Comparison of ENCODE assay signal across 7 worm cellular contexts in genomic region chrIV:2666127-2666526, ce11.
TF ChIP-seq lines count a peak whose summit lies in the region.

No protein-coding gene starts in this region.

TF ChIP-seq in whole organism, L1 larva, 84 proteins besides CTCF, POLR2A, EP300 and RAD21 (continues in another document):
- TF ChIP-seq lin-14 (GFP tag; optimal IDR thresholded peaks at IDR 0.05; lab: Kevin White, UChicago) (peak; percentile 36), ets-5 (GFP tag; IDR thresholded peaks at IDR 0.05; lab: Robert Waterston, UW) (no peak), sptf-1 (tag; optimal IDR thresholded peaks at IDR 0.05; lab: Kevin White, UChicago) (no peak), efl-1 (optimal IDR thresholded peaks at IDR 0.05; lab: Kevin White, UChicago) (peak; percentile 8 to 38), efl-1 (GFP tag; optimal IDR thresholded peaks at IDR 0.05 in 1 of 2; lab: Kevin White, UChicago) (peak; percentile 50 to 94), pag-3 (tag; optimal IDR thresholded peaks at IDR 0.05; lab: Kevin White, UChicago; ENCODE audit: borderline replicate concordance, insufficient read depth) (peak; percentile 72), sup-37 (GFP tag; optimal IDR thresholded peaks at IDR 0.05; lab: Kevin White, UChicago) (no peak), ama-1 (optimal IDR thresholded peaks at IDR 0.05; lab: Kevin White, UChicago) (no peak), unc-86 (tag; optimal IDR thresholded peaks at IDR 0.05; lab: Kevin White, UChicago) (no peak), Y116A8C.19 (tag; optimal IDR thresholded peaks at IDR 0.05; lab: Kevin White, UChicago; ENCODE audit: borderline replicate concordance) (no peak), snu-23 (GFP tag; optimal IDR thresholded peaks at IDR 0.05; lab: Kevin White, UChicago) (no peak), nhr-85 (tag; lab: Kevin White, UChicago) (peak; percentile 53), elt-2 (tag; optimal IDR thresholded peaks at IDR 0.05; lab: Kevin White, UChicago) (no peak)

TF ChIP-seq in whole organism, L2 larva, 48 proteins besides CTCF, POLR2A, EP300 and RAD21:
- TF ChIP-seq nhr-12 (tag; optimal IDR thresholded peaks at IDR 0.05; lab: Kevin White, UChicago): no peak
- TF ChIP-seq lsy-2 (tag; optimal IDR thresholded peaks at IDR 0.05; lab: Kevin White, UChicago): no peak
- no peak for TF ChIP-seq nhr-21 (tag; optimal IDR thresholded peaks at IDR 0.05; lab: Kevin White, UChicago)
- no peak for TF ChIP-seq nhr-6 (tag; optimal IDR thresholded peaks at IDR 0.05; lab: Kevin White, UChicago)
- TF ChIP-seq ceh-16 (tag; optimal IDR thresholded peaks at IDR 0.05; lab: Kevin White, UChicago): no peak
- TF ChIP-seq unc-55 (GFP tag; optimal IDR thresholded peaks at IDR 0.05; lab: Kevin White, UChicago): peak; percentile 40
- TF ChIP-seq lin-39 (tag; optimal IDR thresholded peaks at IDR 0.05; lab: Kevin White, UChicago): no peak
- peak; percentile 13 for TF ChIP-seq gmeb-1 (tag; optimal IDR thresholded peaks at IDR 0.05; lab: Kevin White, UChicago)
- no peak for TF ChIP-seq nhr-25 (tag; optimal IDR thresholded peaks at IDR 0.05; lab: Kevin White, UChicago)
- no peak for TF ChIP-seq mdl-1 (tag; optimal IDR thresholded peaks at IDR 0.05; lab: Kevin White, UChicago)
- TF ChIP-seq nhr-77 (tag; optimal IDR thresholded peaks at IDR 0.05; lab: Kevin White, UChicago): no peak
- TF ChIP-seq nhr-129 (tag; optimal IDR thresholded peaks at IDR 0.05; lab: Kevin White, UChicago): peak; percentile 23
- TF ChIP-seq crh-2 (tag; optimal IDR thresholded peaks at IDR 0.05; lab: Kevin White, UChicago): no peak
- TF ChIP-seq ZK546.5 (tag; optimal IDR thresholded peaks at IDR 0.05; lab: Kevin White, UChicago): no peak
TF ChIP-seq in whole organism, L2 larva: peak in this region for 3.

TF ChIP-seq in whole organism, L3 larva, 47 proteins besides CTCF, POLR2A, EP300 and RAD21:
- TF ChIP-seq snpc-4 (tag; optimal IDR thresholded peaks at IDR 0.05; lab: Kevin White, UChicago): no peak
- TF ChIP-seq nhr-67 (tag; optimal IDR thresholded peaks at IDR 0.05; lab: Kevin White, UChicago): no peak
- TF ChIP-seq lin-15B (tag; optimal IDR thresholded peaks at IDR 0.05; lab: Kevin White, UChicago): peak; percentile 30
- TF ChIP-seq ceh-16 (tag; optimal IDR thresholded peaks at IDR 0.05; lab: Kevin White, UChicago): no peak
- TF ChIP-seq pha-4 (tag; optimal IDR thresholded peaks at IDR 0.05; lab: Kevin White, UChicago): peak; percentile 12
- TF ChIP-seq nhr-25 (tag; optimal IDR thresholded peaks at IDR 0.05; lab: Kevin White, UChicago): no peak
- no peak for TF ChIP-seq fkh-10 (GFP tag; optimal IDR thresholded peaks at IDR 0.05; lab: Kevin White, UChicago)

TF ChIP-seq in whole organism, L4 larva, 104 proteins besides CTCF, POLR2A, EP300 and RAD21:
- no peak for TF ChIP-seq Y48G9A.11 (GFP tag; IDR thresholded peaks at IDR 0.05; lab: Robert Waterston, UW)
- peak in 1 of 2 experiments; percentile 28 for TF ChIP-seq lsy-2 (tag; optimal IDR thresholded peaks at IDR 0.05; lab: Kevin White, UChicago)
- no peak for TF ChIP-seq ZK546.5 (tag; optimal IDR thresholded peaks at IDR 0.05; lab: Kevin White, UChicago)
- TF ChIP-seq zag-1 (tag; optimal IDR thresholded peaks at IDR 0.05; lab: Kevin White, UChicago): no peak
- no peak for TF ChIP-seq aha-1 (tag; lab: Kevin White, UChicago)
- peak; percentile 88 for TF ChIP-seq lin-38 (GFP tag; IDR thresholded peaks at IDR 0.05; lab: Robert Waterston, UW)
- no peak for TF ChIP-seq lir-3 (tag; optimal IDR thresholded peaks at IDR 0.05; lab: Kevin White, UChicago)
- peak; percentile 34 for TF ChIP-seq mes-2 (tag; optimal IDR thresholded peaks at IDR 0.05; lab: Kevin White, UChicago; ENCODE audit: poor library complexity, severe bottlenecking)

TF ChIP-seq in whole organism, midembryonic, 9 proteins besides CTCF, POLR2A, EP300 and RAD21:
- TF ChIP-seq klf-2 (GFP tag; conservative IDR thresholded peaks at IDR 0.05; lab: Robert Waterston, UW): no peak
- TF ChIP-seq ztf-23 (GFP tag; IDR thresholded peaks at IDR 0.05; lab: Robert Waterston, UW): peak; percentile 42; the same call in 1 of the 2 replicates

TF ChIP-seq in whole organism, mixed stage, embryonic, 35 proteins besides CTCF, POLR2A, EP300 and RAD21:
- TF ChIP-seq ham-2 (GFP tag; optimal IDR thresholded peaks at IDR 0.05; lab: Kevin White, UChicago) (no peak), mep-1 (tag; optimal IDR thresholded peaks at IDR 0.05; lab: Kevin White, UChicago) (peak; percentile 58)

TF ChIP-seq in whole organism, young adult, 124 proteins besides CTCF, POLR2A, EP300 and RAD21:
- TF ChIP-seq mcd-1 (GFP tag; IDR thresholded peaks at IDR 0.05; lab: Robert Waterston, UW): peak; percentile 79
- TF ChIP-seq attf-3 (GFP tag; conservative IDR thresholded peaks at IDR 0.05; lab: Robert Waterston, UW): peak; percentile 21; the same call in 1 of the 2 replicates
- TF ChIP-seq B0035.1 (tag; optimal IDR thresholded peaks at IDR 0.05; lab: Kevin White, UChicago): no peak
- TF ChIP-seq K11D2.4 (GFP tag; IDR thresholded peaks at IDR 0.05; lab: Robert Waterston, UW): no peak
- TF ChIP-seq Y53F4B.3 (GFP tag; IDR thresholded peaks at IDR 0.05; lab: Robert Waterston, UW): no peak
- no peak for TF ChIP-seq tlf-1 (GFP tag; optimal IDR thresholded peaks at IDR 0.05; lab: Kevin White, UChicago)
